Fruit fly (Drosophila melanogaster) Kc167 (cell line): Measurements from ENCODE around the gene CG1951.

Experiments used
- h ChIP-seq: fragments of >200 bp; optimal IDR thresholded peaks from 3 replicates; lab custom pipeline; 2018; ENCODE audit warnings: missing external identifiers
- psq ChIP-seq: fragments of >200 bp; optimal IDR thresholded peaks from 2 replicates; lab custom pipeline; 2017; ENCODE audit warnings: missing external identifiers

dm6 chr3R:29063207-29063920 is 36.3 kb downstream of the CG1951 start:
- TF ChIP-seq psq (lab: Kevin White, UChicago) (no peak), h (lab: Kevin White, UChicago) (no peak)
